Worm (Caenorhabditis elegans): ENCODE measurements around the gene fbxb-24.
A peak's percentile ranks its signal among the peaks of the same experiment; 100 is the strongest.

The fbxb-24 gene

ce11 chrIII:11870009-11870408 is 38.8 kb upstream of the fbxb-24 start (continued):
- TF ChIP-seq dmd-6 (GFP tag; IDR thresholded peaks at IDR 0.05) (peak; percentile 84), ZK337.2 (GFP tag; IDR thresholded peaks at IDR 0.05) (peak; percentile 36; the same call in 1 of the 2 replicates), daf-8 (GFP tag; IDR thresholded peaks at IDR 0.05) (no peak), php-3 (GFP tag; IDR thresholded peaks at IDR 0.05) (0 out of 2 replicates have a peak, but pooled peaks have one; percentile 38), ztf-11 (tag; optimal IDR thresholded peaks at IDR 0.05) (no peak), Y75B8A.6 (GFP tag; IDR thresholded peaks at IDR 0.05) (no peak), lsy-2 (tag; optimal IDR thresholded peaks at IDR 0.05) (peak; percentile 72 to 91), nhr-111 (GFP tag; optimal IDR thresholded peaks at IDR 0.05) (no peak), rbr-2 (tag; optimal IDR thresholded peaks at IDR 0.05) (peak; percentile 83), lin-15B (tag; optimal IDR thresholded peaks at IDR 0.05) (no peak), lin-29 (GFP tag; IDR thresholded peaks at IDR 0.05) (no peak), egl-43 (GFP tag; IDR thresholded peaks at IDR 0.05) (0 out of 2 replicates have a peak, but pooled peaks have one; percentile 23), pha-4 (GFP tag; IDR thresholded peaks at IDR 0.05) (peak; percentile 67), pha-4 (tag; optimal IDR thresholded peaks at IDR 0.05) (peak; percentile 96), F44E2.7 (GFP tag; IDR thresholded peaks at IDR 0.05) (no peak), tra-1 (GFP tag; IDR thresholded peaks at IDR 0.05) (peak; percentile 55; the same call in 1 of the 2 replicates), dpl-1 (GFP tag; optimal IDR thresholded peaks at IDR 0.05) (peak; percentile 75), zfp-2 (tag; optimal IDR thresholded peaks at IDR 0.05) (no peak), F37D6.2 (tag; optimal IDR thresholded peaks at IDR 0.05) (peak; percentile 60), dmd-9 (GFP tag; IDR thresholded peaks at IDR 0.05) (0 out of 2 replicates have a peak, but pooled peaks have one; percentile 38), hif-1 (tag; optimal IDR thresholded peaks at IDR 0.05) (peak in 1 of 2 experiments; percentile 90), zfp-3 (GFP tag; conservative IDR thresholded peaks at IDR 0.05) (no peak), unc-62 (GFP tag; optimal IDR thresholded peaks at IDR 0.05 in 1 of 2) (peak in 1 of 2 experiments; percentile 48), unc-62 (tag; optimal IDR thresholded peaks at IDR 0.05) (no peak), Y48G9A.11 (GFP tag; IDR thresholded peaks at IDR 0.05) (no peak), nhr-28 (tag; optimal IDR thresholded peaks at IDR 0.05) (peak; percentile 85), T26A8.4 (GFP tag; IDR thresholded peaks at IDR 0.05) (peak; percentile 56; the same call in 1 of the 2 replicates)

- TF ChIP-seq unc-130 (GFP tag; optimal IDR thresholded peaks at IDR 0.05) (no peak), D1046.2 (GFP tag; IDR thresholded peaks at IDR 0.05) (no peak), egl-43 (GFP tag; IDR thresholded peaks at IDR 0.05) (no peak), set-16 (GFP tag; IDR thresholded peaks at IDR 0.05) (peak; percentile 75; the same call in 1 of the 2 replicates), Y5F2A.4 (GFP tag; optimal IDR thresholded peaks at IDR 0.05) (no peak), rbr-2 (tag; optimal IDR thresholded peaks at IDR 0.05) (no peak)
Measured at ce11 chrIII:11871617-11872016, 37.1 kb upstream of the fbxb-24 start.

- TF ChIP-seq nhr-28 (tag; optimal IDR thresholded peaks at IDR 0.05) (no peak), pha-4 (GFP tag; IDR thresholded peaks at IDR 0.05) (peak; percentile 25; the same call in 1 of the 2 replicates), pha-4 (tag; optimal IDR thresholded peaks at IDR 0.05) (no peak), madf-5 (GFP tag; IDR thresholded peaks at IDR 0.05) (no peak), hmg-1.1 (GFP tag; IDR thresholded peaks at IDR 0.05) (no peak), ceh-44 (GFP tag; IDR thresholded peaks at IDR 0.05) (no peak), tra-1 (GFP tag; IDR thresholded peaks at IDR 0.05) (no peak), set-16 (GFP tag; IDR thresholded peaks at IDR 0.05) (peak; percentile 81)
Measured at ce11 chrIII:11874242-11874641, 34.5 kb upstream of the fbxb-24 start.

- peak in 1 of 2 experiments; percentile 79 for TF ChIP-seq unc-62 (GFP tag; optimal IDR thresholded peaks at IDR 0.05 in 1 of 2)
- TF ChIP-seq unc-62 (tag; optimal IDR thresholded peaks at IDR 0.05), result no peak
- peak; percentile 55; the same call in 1 of the 2 replicates for TF ChIP-seq dmd-8 (GFP tag; IDR thresholded peaks at IDR 0.05)
- TF ChIP-seq nhr-10 (tag; optimal IDR thresholded peaks at IDR 0.05), result no peak
- 0 out of 2 replicates have a peak, but pooled peaks have one; percentile 28 for TF ChIP-seq F26F4.8 (GFP tag; conservative IDR thresholded peaks at IDR 0.05)
- no peak for TF ChIP-seq mdl-1 (tag; optimal IDR thresholded peaks at IDR 0.05)
- 0 out of 2 replicates have a peak, but pooled peaks have one; percentile 32 for TF ChIP-seq D1046.2 (GFP tag; IDR thresholded peaks at IDR 0.05)
Measured at ce11 chrIII:11876130-11876529, 32.6 kb upstream of the fbxb-24 start.

Data from whole organism, L4 larva.